Worm (Caenorhabditis elegans): ENCODE results near the gene spd-3.

DNA sequence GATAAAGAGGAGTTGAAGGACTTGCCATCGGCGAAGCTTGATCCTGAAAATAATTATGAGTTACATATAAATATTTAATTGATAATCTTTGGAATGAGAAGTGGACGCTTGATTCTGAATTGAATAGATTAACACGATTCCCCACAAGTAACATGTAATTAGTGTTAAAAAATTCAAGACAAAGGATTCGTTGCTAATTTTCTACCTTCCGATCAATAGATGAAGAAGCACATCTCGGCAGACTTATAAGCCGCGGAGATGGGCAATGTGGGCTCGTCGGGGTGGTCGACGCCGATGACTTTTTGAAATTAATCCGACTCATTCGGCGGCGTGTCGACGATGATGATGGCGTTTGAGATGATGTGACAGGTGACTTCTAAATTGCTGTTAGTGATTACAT lies 15.4 kb upstream of the spd-3 start:
- TF ChIP-seq W03F9.2 (tag; optimal IDR thresholded peaks at IDR 0.05) (no peak), dao-5 (tag; optimal IDR thresholded peaks at IDR 0.05) (no peak)

Data from whole organism, L4/young adult.